Fruit fly (Drosophila melanogaster) whole organism, pupa: Measurements from ENCODE around the gene unc80.

Experiments
- CG10348 ChIP-seq: fragments of 200-800 bp; sonication (Bioruptor generic); IDR thresholded peaks from 2 replicates; pipeline ENCODE4 v1.3.6; 2022; ENCODE audit warnings: missing biosample characterization, missing genetic modification characterization
- CG12605 ChIP-seq: fragments of 200-800 bp; sonication (Bioruptor generic); IDR thresholded peaks from 2 replicates; pipeline ENCODE4 v1.3.6; 2022; ENCODE audit warnings: missing biosample characterization, missing genetic modification characterization
- CG13204 ChIP-seq: fragments of 200-800 bp; sonication (Bioruptor generic); optimal IDR thresholded peaks from 2 replicates; lab custom pipeline; 2018; ENCODE audit warnings: missing biosample characterization, mild to moderate bottlenecking, missing genetic modification characterization, moderate library complexity
- CG14655 ChIP-seq: fragments of 200-800 bp; sonication (Bioruptor generic); optimal IDR thresholded peaks from 3 replicates; lab custom pipeline; 2017; ENCODE audit warnings: mild to moderate bottlenecking, missing biosample characterization, missing genetic modification reagents, missing genetic modification characterization
- CG15710 ChIP-seq: fragments of 200-800 bp; sonication (Bioruptor generic); optimal IDR thresholded peaks from 2 replicates; lab custom pipeline; 2018; ENCODE audit warnings: missing biosample characterization, mild to moderate bottlenecking, missing genetic modification characterization, moderate library complexity
- CG17806 ChIP-seq: fragments of 200-800 bp; sonication (Bioruptor generic); optimal IDR thresholded peaks from 2 replicates; lab custom pipeline; 2018; ENCODE audit warnings: missing biosample characterization, mild to moderate bottlenecking, missing genetic modification characterization, moderate library complexity
- CG32121 ChIP-seq: fragments of 200-800 bp; sonication (Bioruptor generic); IDR thresholded peaks from 2 replicates; pipeline ENCODE4 v1.3.6; 2022; ENCODE audit warnings: missing biosample characterization, missing genetic modification characterization
- CG34367 ChIP-seq: fragments of 200-800 bp; sonication (Bioruptor generic); optimal IDR thresholded peaks from 2 replicates; lab custom pipeline; 2018; ENCODE audit warnings: missing biosample characterization, mild to moderate bottlenecking, missing genetic modification characterization
- CG4496 ChIP-seq: fragments of 200-800 bp; sonication (Bioruptor generic); IDR thresholded peaks from 3 replicates; pipeline ENCODE4 v1.3.6; 2022; ENCODE audit warnings: missing biosample characterization, missing genetic modification characterization
- CG8159 ChIP-seq: fragments of 200-800 bp; sonication (Bioruptor generic); optimal IDR thresholded peaks from 3 replicates; lab custom pipeline; 2018; ENCODE audit warnings: missing biosample characterization, mild to moderate bottlenecking, missing genetic modification characterization, moderate library complexity
- CG8301 ChIP-seq: fragments of 200-800 bp; sonication (Bioruptor generic); optimal IDR thresholded peaks from 2 replicates; lab custom pipeline; 2018; ENCODE audit warnings: missing biosample characterization, mild to moderate bottlenecking, missing genetic modification characterization
- CG9948 ChIP-seq: fragments of 200-800 bp; sonication (Bioruptor generic); optimal IDR thresholded peaks from 2 replicates; lab custom pipeline; 2018; ENCODE audit warnings: missing biosample characterization, mild to moderate bottlenecking, missing genetic modification characterization, moderate library complexity
- D1 ChIP-seq: fragments of 200-800 bp; sonication (Bioruptor generic); optimal IDR thresholded peaks from 2 replicates; lab custom pipeline; 2018; ENCODE audit warnings: missing biosample characterization, mild to moderate bottlenecking, missing genetic modification characterization, moderate library complexity
- EcR ChIP-seq: fragments of 200-800 bp; sonication (Bioruptor generic); optimal IDR thresholded peaks from 3 replicates; lab custom pipeline; 2019; ENCODE audit warnings: missing biosample characterization, missing genetic modification characterization, mild to moderate bottlenecking, moderate library complexity, missing genetic modification reagents
- Ets98B ChIP-seq: fragments of 200-800 bp; sonication (Bioruptor generic); IDR thresholded peaks from 2 replicates; pipeline ENCODE4 v1.3.6; 2022; ENCODE audit warnings: missing biosample characterization, missing genetic modification characterization
- Pif1A ChIP-seq: fragments of 200-800 bp; sonication (Bioruptor generic); optimal IDR thresholded peaks from 3 replicates; lab custom pipeline; 2016; ENCODE audit warnings: missing biosample characterization, missing genetic modification characterization
- Pif1B ChIP-seq: fragments of 200-800 bp; sonication (Bioruptor generic); optimal IDR thresholded peaks from 3 replicates; lab custom pipeline; 2016; ENCODE audit warnings: missing biosample characterization, missing genetic modification characterization
- Snoo ChIP-seq: fragments of 200-800 bp; sonication (Bioruptor generic); optimal IDR thresholded peaks from 3 replicates; lab custom pipeline; 2017; ENCODE audit warnings: missing biosample characterization, mild to moderate bottlenecking, missing genetic modification characterization, inconsistent platforms
- fd96Ca ChIP-seq: fragments of 200-800 bp; sonication (Bioruptor generic); IDR thresholded peaks from 3 replicates; pipeline ENCODE4 v1.3.6; 2022; ENCODE audit warnings: missing biosample characterization, missing genetic modification characterization
- gl ChIP-seq: fragments of 200-800 bp; sonication (Bioruptor generic); optimal IDR thresholded peaks from 2 replicates; lab custom pipeline; 2018; ENCODE audit warnings: missing biosample characterization, mild to moderate bottlenecking, missing genetic modification characterization
- rn ChIP-seq: fragments of 200-800 bp; sonication (Bioruptor generic); IDR thresholded peaks from 2 replicates; pipeline ENCODE4 v1.3.6; 2022; ENCODE audit warnings: missing biosample characterization, missing genetic modification characterization

The unc80 gene

dm6 chr3R:27656686-27657535 is 5.3 kb upstream of the unc80 start, which contains the start of gene tau:
Gene tau, minus strand, starts transcription at chr3R:27656996.
- TF ChIP-seq CG32121 (GFP tag; lab: Robert Waterston, UW), result peak; percentile 20; the same call in 1 of the 2 replicates
- no peak for TF ChIP-seq Ets98B
- TF ChIP-seq CG15710 (tag; lab: Kevin White, UChicago), result no peak
- no peak for TF ChIP-seq CG10348 (GFP tag; lab: Robert Waterston, UW)
- no peak for TF ChIP-seq Snoo (tag; lab: Kevin White, UChicago)
- no peak for TF ChIP-seq CG4496 (GFP tag; lab: Robert Waterston, UW)
- TF ChIP-seq CG17806 (tag; lab: Kevin White, UChicago), result no peak
- TF ChIP-seq fd96Ca (GFP tag; lab: Robert Waterston, UW), result no peak

dm6 chr3R:27660127-27660579 is 2.1 kb upstream of the unc80 start, which contains the start of gene Mlc1:
Gene Mlc1, minus strand, starts transcription at chr3R:27660177.
- TF ChIP-seq CG9948 (tag; lab: Kevin White, UChicago) (no peak), Ets98B (no peak), CG12605 (GFP tag; lab: Robert Waterston, UW) (no peak), CG14655 (GFP tag; lab: Kevin White, UChicago) (no peak), Pif1B (no peak), CG8301 (tag; lab: Kevin White, UChicago) (no peak)

dm6 chr3R:27661389-27661788 is 850 bp upstream of the unc80 start:
- TF ChIP-seq Pif1B (no peak), CG14655 (GFP tag; lab: Kevin White, UChicago) (no peak), CG12605 (GFP tag; lab: Robert Waterston, UW) (peak; percentile 87), Ets98B (no peak), CG9948 (tag; lab: Kevin White, UChicago) (no peak)

dm6 chr3R:27662857-27663256 is 618 bp downstream of the unc80 start:
- TF ChIP-seq CG8301 (tag; lab: Kevin White, UChicago) (no peak), CG12605 (GFP tag; lab: Robert Waterston, UW) (peak; percentile 93)

- no peak for TF ChIP-seq CG9948 (tag; lab: Kevin White, UChicago)
- peak; percentile 87 for TF ChIP-seq CG14655 (GFP tag; lab: Kevin White, UChicago)
- TF ChIP-seq EcR (GFP tag; lab: Kevin White, UChicago), result no peak
- TF ChIP-seq Pif1A (GFP tag; lab: Kevin White, UChicago), result peak; percentile 84
- peak; percentile 83 for TF ChIP-seq CG8301 (tag; lab: Kevin White, UChicago)
- TF ChIP-seq rn (GFP tag; lab: Robert Waterston, UW), result no peak
- peak; percentile 91 for TF ChIP-seq CG13204 (GFP tag; lab: Kevin White, UChicago)
- TF ChIP-seq Pif1B, result peak; percentile 81
- TF ChIP-seq CG12605 (GFP tag; lab: Robert Waterston, UW), result peak; percentile 75
- TF ChIP-seq Ets98B, result peak; percentile 46
- peak; percentile 98 for TF ChIP-seq gl (tag; lab: Kevin White, UChicago)
- peak; percentile 50; the same call in 1 of the 2 replicates for TF ChIP-seq CG32121 (GFP tag; lab: Robert Waterston, UW)
- peak; percentile 32; the same call in 2 of the 3 replicates for TF ChIP-seq CG4496 (GFP tag; lab: Robert Waterston, UW)
- peak; percentile 61 for TF ChIP-seq CG8159
- TF ChIP-seq D1, result no peak
- TF ChIP-seq Snoo (tag; lab: Kevin White, UChicago), result no peak
- TF ChIP-seq CG34367 (tag; lab: Kevin White, UChicago), result peak; percentile 74
- TF ChIP-seq CG10348 (GFP tag; lab: Robert Waterston, UW), result no peak
- TF ChIP-seq CG15710 (tag; lab: Kevin White, UChicago), result peak; percentile 52
- peak; percentile 71 for TF ChIP-seq CG17806 (tag; lab: Kevin White, UChicago)
- TF ChIP-seq fd96Ca (GFP tag; lab: Robert Waterston, UW), result peak; percentile 27; the same call in 1 of the 3 replicates
- TF ChIP-seq, all 21 proteins: peak for 15
These were observed 15.0 kb downstream of the unc80 start, which contains the start of gene Hsdl2 for dm6 chr3R:27677174-27677726. Gene Hsdl2, plus strand, starts transcription at chr3R:27677522.

- TF ChIP-seq CG34367 (tag; lab: Kevin White, UChicago) (no peak), CG14655 (GFP tag; lab: Kevin White, UChicago) (no peak), EcR (GFP tag; lab: Kevin White, UChicago) (no peak)
- TF ChIP-seq, all 21 proteins: peak for 0
These were observed 16.8 kb downstream of the unc80 start, which contains the start of gene CG12883 for dm6 chr3R:27679019-27679418. Gene CG12883, plus strand, starts transcription at chr3R:27679291.
